Worm (Caenorhabditis elegans) whole organism, L1 larva: ENCODE measurements around the gene emb-4.
A peak's percentile ranks its signal among the peaks of the same experiment; 100 is the strongest.

Experiments
- C16A3.4 ChIP-seq: fragments of 150-350 bp; optimal IDR thresholded peaks from 2 replicates; lab custom pipeline; 2014; ENCODE audit warnings: missing biosample characterization, missing genetic modification characterization
- aly-2 ChIP-seq: fragments of 150-350 bp; optimal IDR thresholded peaks from 2 replicates; lab custom pipeline; 2014; ENCODE audit warnings: missing biosample characterization, missing genetic modification characterization
- ceh-8 ChIP-seq: fragments of 200-800 bp; sonication (Bioruptor generic); optimal IDR thresholded peaks from 2 replicates; lab custom pipeline; 2018; ENCODE audit warnings: mild to moderate bottlenecking, missing genetic modification characterization, moderate library complexity, missing compliant biosample characterization
- ceh-82 ChIP-seq, 3 experiments: fragments of 150-350 bp in 1 of 3; sonication (generic microtip) in 2 of 3; optimal IDR thresholded peaks; 2 replicates each; lab custom pipeline; 2014 to 2017; ENCODE audit warnings: missing biosample characterization in 3 of 3, missing genetic modification characterization in 3 of 3
- ceh-88 ChIP-seq: fragments of 200-800 bp; sonication (Bioruptor generic); IDR thresholded peaks from 2 replicates; pipeline ENCODE4 v1.3.6; 2022; ENCODE audit warnings: missing genetic modification characterization, missing compliant biosample characterization
- ceh-90 ChIP-seq: sonication (generic microtip); optimal IDR thresholded peaks from 2 replicates; lab custom pipeline; 2016; ENCODE audit warnings: missing genetic modification characterization, missing compliant biosample characterization
- dpl-1 ChIP-seq, 3 experiments: fragments of 150-350 bp in 2 of 3; sonication (generic microtip) in 1 of 3; optimal IDR thresholded peaks; 2 replicates each; lab custom pipeline; 2014 to 2017; ENCODE audit warnings: missing biosample characterization in 3 of 3, missing genetic modification characterization in 3 of 3, missing genetic modification reagents in 3 of 3
- efl-1 ChIP-seq, 4 experiments: fragments of 150-350 bp; optimal IDR thresholded peaks in 3 of 4; peaks in 1 of 4; 1 replicate in 1 of 4; 2 replicates in 3 of 4; lab custom pipeline; 2014; ENCODE audit warnings: missing biosample characterization in 2 of 4, missing genetic modification characterization in 2 of 4, missing genetic modification reagents in 2 of 4
- egl-13 ChIP-seq: sonication (generic microtip); optimal IDR thresholded peaks from 2 replicates; lab custom pipeline; 2016; ENCODE audit warnings: missing genotype, missing genetic modification reagents, missing genetic modification characterization, missing compliant biosample characterization
- egl-27 ChIP-seq, 2 experiments: fragments of 150-350 bp in 1 of 2; sonication (generic microtip); optimal IDR thresholded peaks; 3 replicates each; lab custom pipeline; 2017 to 2018; ENCODE audit warnings: missing biosample characterization in 2 of 2, missing genetic modification characterization in 2 of 2, missing genetic modification reagents in 2 of 2
- elt-3 ChIP-seq, 6 experiments: fragments of 150-350 bp in 1 of 6; sonication (generic microtip); optimal IDR thresholded peaks; 2 replicates each; lab custom pipeline; 2017 to 2018; ENCODE audit warnings: missing biosample characterization in 6 of 6, missing genetic modification characterization in 6 of 6, inconsistent platforms in 1 of 6
- ets-5 ChIP-seq: fragments of 200-800 bp; sonication (Bioruptor generic); IDR thresholded peaks from 2 replicates; pipeline ENCODE4 v1.3.6; 2022; ENCODE audit warnings: missing genetic modification characterization, missing compliant biosample characterization
- fkh-10 ChIP-seq: sonication (generic microtip); optimal IDR thresholded peaks from 2 replicates; lab custom pipeline; 2017; ENCODE audit warnings: missing biosample characterization, missing genetic modification reagents, missing genetic modification characterization
- fkh-4 ChIP-seq: sonication (generic microtip); optimal IDR thresholded peaks from 2 replicates; lab custom pipeline; 2016; ENCODE audit warnings: missing compliant biosample characterization, missing genetic modification characterization, borderline replicate concordance
- fos-1 ChIP-seq: fragments of 150-350 bp; optimal IDR thresholded peaks from 2 replicates; lab custom pipeline; 2014; ENCODE audit warnings: missing biosample characterization, missing genetic modification characterization
- irx-1 ChIP-seq: sonication (generic microtip); optimal IDR thresholded peaks from 2 replicates; lab custom pipeline; 2016; ENCODE audit warnings: missing genetic modification characterization, missing compliant biosample characterization
- isw-1 ChIP-seq: fragments of 200-800 bp; sonication (Bioruptor generic); IDR thresholded peaks from 2 replicates; pipeline ENCODE4 v1.3.6; 2022; ENCODE audit warnings: missing genetic modification characterization, missing compliant biosample characterization
- jun-1 ChIP-seq: fragments of 150-350 bp; optimal IDR thresholded peaks from 2 replicates; lab custom pipeline; 2014; ENCODE audit warnings: missing biosample characterization, missing genetic modification reagents, missing genetic modification characterization
- lin-13 ChIP-seq: fragments of 150-350 bp; optimal IDR thresholded peaks from 2 replicates; lab custom pipeline; 2014; ENCODE audit warnings: missing biosample characterization, missing genetic modification reagents, missing genetic modification characterization
- lin-14 ChIP-seq: fragments of 200-800 bp; sonication (Bioruptor generic); optimal IDR thresholded peaks from 2 replicates; lab custom pipeline; 2018; ENCODE audit warnings: mild to moderate bottlenecking, missing genetic modification characterization, moderate library complexity, missing compliant biosample characterization
- lsy-2 ChIP-seq, 2 experiments: fragments of 150-350 bp; optimal IDR thresholded peaks; 2 replicates each; lab custom pipeline; 2014; ENCODE audit warnings: missing biosample characterization in 2 of 2, missing genetic modification characterization in 2 of 2
- mab-9 ChIP-seq: fragments of 200-800 bp; sonication (Bioruptor generic); IDR thresholded peaks from 2 replicates; pipeline ENCODE4 v1.3.6; 2022; ENCODE audit warnings: missing genetic modification reagents, missing genetic modification characterization, missing compliant biosample characterization
- mef-2 ChIP-seq: fragments of 150-350 bp; optimal IDR thresholded peaks from 2 replicates; lab custom pipeline; 2014; ENCODE audit warnings: missing biosample characterization, missing genetic modification characterization
- nhr-11 ChIP-seq: fragments of 150-350 bp; optimal IDR thresholded peaks from 2 replicates; lab custom pipeline; 2014; ENCODE audit warnings: missing biosample characterization, missing genetic modification characterization
- nhr-12 ChIP-seq: sonication (generic microtip); optimal IDR thresholded peaks from 2 replicates; lab custom pipeline; 2017; ENCODE audit warnings: missing biosample characterization, missing genetic modification characterization
- nhr-20 ChIP-seq: sonication (generic microtip); optimal IDR thresholded peaks from 2 replicates; lab custom pipeline; 2016; ENCODE audit warnings: mild to moderate bottlenecking, missing genetic modification characterization, missing compliant biosample characterization
- nhr-71 ChIP-seq: sonication (generic microtip); optimal IDR thresholded peaks from 2 replicates; lab custom pipeline; 2016; ENCODE audit warnings: mild to moderate bottlenecking, missing genetic modification characterization, moderate library complexity, missing compliant biosample characterization
- nhr-77 ChIP-seq: fragments of 150-350 bp; optimal IDR thresholded peaks from 2 replicates; lab custom pipeline; 2014; ENCODE audit warnings: missing biosample characterization, missing genetic modification characterization
- nhr-85 ChIP-seq: sonication (generic microtip); peaks from one replicate; lab custom pipeline; 2016; ENCODE audit warnings: missing genetic modification characterization, inconsistent platforms, missing compliant biosample characterization
- nhr-90 ChIP-seq: sonication (generic microtip); optimal IDR thresholded peaks from 2 replicates; lab custom pipeline; 2016; ENCODE audit warnings: mild to moderate bottlenecking, missing genetic modification characterization, missing compliant biosample characterization; ENCODE audit not compliant: poor library complexity
- pag-3 ChIP-seq: sonication (generic microtip); optimal IDR thresholded peaks from 2 replicates; lab custom pipeline; 2017; ENCODE audit warnings: missing genetic modification characterization, mild to moderate bottlenecking, missing compliant biosample characterization, antibody characterized with exemption, borderline replicate concordance; ENCODE audit not compliant: insufficient read depth
- rnt-1 ChIP-seq: sonication (generic microtip); optimal IDR thresholded peaks from 2 replicates; lab custom pipeline; 2016; ENCODE audit warnings: mild to moderate bottlenecking, missing genetic modification characterization, moderate library complexity, missing compliant biosample characterization
- sox-4 ChIP-seq: sonication (generic microtip); optimal IDR thresholded peaks from 2 replicates; lab custom pipeline; 2016; ENCODE audit warnings: missing genetic modification characterization, missing compliant biosample characterization
- tbx-2 ChIP-seq: sonication (generic microtip); optimal IDR thresholded peaks from 2 replicates; lab custom pipeline; 2016; ENCODE audit warnings: missing genetic modification characterization, missing compliant biosample characterization
- unc-130 ChIP-seq: fragments of 150-350 bp; optimal IDR thresholded peaks from 2 replicates; lab custom pipeline; 2017; ENCODE audit warnings: missing biosample characterization, missing genetic modification characterization, inconsistent platforms
- unc-62 ChIP-seq: fragments of 150-350 bp; optimal IDR thresholded peaks from 2 replicates; lab custom pipeline; 2014; ENCODE audit warnings: missing biosample characterization, missing genetic modification reagents, missing genetic modification characterization
- unc-86 ChIP-seq: sonication (generic microtip); optimal IDR thresholded peaks from 2 replicates; lab custom pipeline; 2016; ENCODE audit warnings: missing genetic modification characterization, missing compliant biosample characterization
- xbp-1 ChIP-seq: sonication (generic microtip); optimal IDR thresholded peaks from 2 replicates; lab custom pipeline; 2016; ENCODE audit warnings: missing genetic modification characterization, missing compliant biosample characterization
- zag-1 ChIP-seq: fragments of 150-350 bp; optimal IDR thresholded peaks from 2 replicates; lab custom pipeline; 2014; ENCODE audit warnings: missing biosample characterization, missing genetic modification characterization
- zip-4 ChIP-seq: fragments of 200-800 bp; sonication (Bioruptor generic); optimal IDR thresholded peaks from 2 replicates; lab custom pipeline; 2018; ENCODE audit warnings: mild to moderate bottlenecking, missing genetic modification characterization, moderate library complexity, missing compliant biosample characterization
- ztf-11 ChIP-seq, 2 experiments: sonication (generic microtip); optimal IDR thresholded peaks; 2 replicates each; lab custom pipeline; 2016 to 2017; ENCODE audit warnings: missing genetic modification characterization in 2 of 2, missing biosample characterization in 1 of 2, missing compliant biosample characterization in 1 of 2
- ztf-4 ChIP-seq: fragments of 150-350 bp; optimal IDR thresholded peaks from 2 replicates; lab custom pipeline; 2014; ENCODE audit warnings: missing biosample characterization, missing genetic modification characterization

The emb-4 gene

ce11 chrV:18894924-18895388 lies at the start of gene emb-4 (continued):
- peak; percentile 67 to 71 for TF ChIP-seq lsy-2 (tag; optimal IDR thresholded peaks at IDR 0.05; lab: Kevin White, UChicago)
- TF ChIP-seq nhr-90 (tag; lab: Kevin White, UChicago), result peak; percentile 31
- TF ChIP-seq unc-62 (GFP tag; lab: Kevin White, UChicago), result no peak
- no peak for TF ChIP-seq fkh-10 (GFP tag; lab: Kevin White, UChicago)
- TF ChIP-seq efl-1 (optimal IDR thresholded peaks at IDR 0.05; lab: Kevin White, UChicago), result peak; percentile 30 to 65
- TF ChIP-seq efl-1 (GFP tag; optimal IDR thresholded peaks at IDR 0.05 in 1 of 2; lab: Kevin White, UChicago), result peak; percentile 74 to 96
- peak; percentile 57 for TF ChIP-seq xbp-1 (tag; lab: Kevin White, UChicago)
- peak; percentile 62 to 71 (median 68) for TF ChIP-seq dpl-1 (GFP tag; optimal IDR thresholded peaks at IDR 0.05; lab: Kevin White, UChicago)
- peak; percentile 3 for TF ChIP-seq aly-2 (tag; lab: Kevin White, UChicago)
- peak; percentile 64 for TF ChIP-seq tbx-2 (tag; lab: Kevin White, UChicago)
- TF ChIP-seq, all 84 proteins: peak for 32

- no peak for TF ChIP-seq zag-1 (tag; lab: Kevin White, UChicago)
- TF ChIP-seq lin-13 (GFP tag; lab: Kevin White, UChicago), result no peak
- no peak for TF ChIP-seq irx-1 (tag; lab: Kevin White, UChicago)
- no peak for TF ChIP-seq ceh-90
- no peak for TF ChIP-seq ceh-8 (GFP tag; lab: Kevin White, UChicago)
- no peak for TF ChIP-seq unc-86 (tag; lab: Kevin White, UChicago)
- no peak for TF ChIP-seq unc-62 (GFP tag; lab: Kevin White, UChicago)
These were observed 45.6 kb upstream of the emb-4 start, which contains the start of gene Y80D3A.8 for ce11 chrV:18940341-18940740. Y80D3A.8 (plus strand) TSS chrV:18940641.

ce11 chrV:18937578-18937977 lies 42.8 kb upstream of the emb-4 start:
- TF ChIP-seq nhr-85 (tag; lab: Kevin White, UChicago) (peak; percentile 71), ztf-4 (tag; lab: Kevin White, UChicago) (no peak)
- TF ChIP-seq, all 84 proteins: peak for 1

- TF ChIP-seq lin-14 (GFP tag; lab: Kevin White, UChicago) (no peak), xbp-1 (tag; lab: Kevin White, UChicago) (no peak), unc-62 (GFP tag; lab: Kevin White, UChicago) (no peak), nhr-12 (tag; lab: Kevin White, UChicago) (no peak), sox-4 (tag; lab: Kevin White, UChicago) (no peak), ets-5 (GFP tag; lab: Robert Waterston, UW) (no peak), C16A3.4 (no peak), ceh-82 (tag; optimal IDR thresholded peaks at IDR 0.05; lab: Kevin White, UChicago) (no peak), mab-9 (GFP tag; lab: Robert Waterston, UW) (no peak), isw-1 (GFP tag; lab: Robert Waterston, UW) (no peak), nhr-85 (tag; lab: Kevin White, UChicago) (peak; percentile 12), nhr-77 (tag; lab: Kevin White, UChicago) (no peak), elt-3 (tag; optimal IDR thresholded peaks at IDR 0.05; lab: Kevin White, UChicago) (peak in 1 of 6 experiments; percentile 49), zip-4 (GFP tag; lab: Kevin White, UChicago) (no peak), zag-1 (tag; lab: Kevin White, UChicago) (no peak), nhr-20 (tag; lab: Kevin White, UChicago) (peak; percentile 67), nhr-11 (tag; lab: Kevin White, UChicago) (no peak), efl-1 (optimal IDR thresholded peaks at IDR 0.05; lab: Kevin White, UChicago) (no peak), efl-1 (GFP tag; optimal IDR thresholded peaks at IDR 0.05 in 1 of 2; lab: Kevin White, UChicago) (peak in 1 of 2 experiments; percentile 11)
These were observed 39.8 kb upstream of the emb-4 start for ce11 chrV:18934539-18934938.

ce11 chrV:18931279-18931678 lies 36.5 kb upstream of the emb-4 start, which contains the start of gene ptr-22:
ptr-22 (minus strand) TSS chrV:18931379.
- no peak for TF ChIP-seq nhr-71 (tag; lab: Kevin White, UChicago)
- no peak for TF ChIP-seq ceh-88 (GFP tag; lab: Robert Waterston, UW)
- TF ChIP-seq mab-9 (GFP tag; lab: Robert Waterston, UW), result no peak
- TF ChIP-seq ztf-11 (tag; optimal IDR thresholded peaks at IDR 0.05; lab: Kevin White, UChicago), result no peak
- no peak for TF ChIP-seq unc-130 (tag; lab: Kevin White, UChicago)
- no peak for TF ChIP-seq lsy-2 (tag; optimal IDR thresholded peaks at IDR 0.05; lab: Kevin White, UChicago)
- no peak for TF ChIP-seq ceh-82 (tag; optimal IDR thresholded peaks at IDR 0.05; lab: Kevin White, UChicago)
- TF ChIP-seq egl-13 (tag; lab: Kevin White, UChicago), result no peak
- TF ChIP-seq nhr-90 (tag; lab: Kevin White, UChicago), result no peak
- no peak for TF ChIP-seq rnt-1
- no peak for TF ChIP-seq dpl-1 (GFP tag; optimal IDR thresholded peaks at IDR 0.05; lab: Kevin White, UChicago)
- no peak for TF ChIP-seq egl-27 (tag; optimal IDR thresholded peaks at IDR 0.05; lab: Kevin White, UChicago)
- no peak for TF ChIP-seq nhr-77 (tag; lab: Kevin White, UChicago)
- no peak for TF ChIP-seq jun-1 (tag; lab: Kevin White, UChicago)
- no peak for TF ChIP-seq unc-62 (GFP tag; lab: Kevin White, UChicago)
- no peak for TF ChIP-seq nhr-85 (tag; lab: Kevin White, UChicago)
- TF ChIP-seq mef-2 (tag; lab: Kevin White, UChicago), result no peak
- TF ChIP-seq fos-1, result no peak
- TF ChIP-seq pag-3 (tag; lab: Kevin White, UChicago), result no peak
- no peak for TF ChIP-seq fkh-4 (tag; lab: Kevin White, UChicago)
